Worm (Caenorhabditis elegans) whole organism, L2 larva: Measurements from ENCODE around the gene C27B7.2.

Experiments
- ceh-82 ChIP-seq: fragments of 150-350 bp; optimal IDR thresholded peaks from 2 replicates; lab custom pipeline; 2014; ENCODE audit warnings: missing biosample characterization, missing genetic modification characterization
- unc-55 ChIP-seq: fragments of 150-350 bp; sonication (generic microtip); optimal IDR thresholded peaks from 3 replicates; lab custom pipeline; 2014; ENCODE audit warnings: missing biosample characterization, missing genetic modification reagents, missing genetic modification characterization

- TF ChIP-seq unc-55 (GFP tag; lab: Kevin White, UChicago) (no peak), ceh-82 (tag; lab: Kevin White, UChicago) (no peak)
Measured at ce11 chrIV:8929942-8930492, 37.4 kb downstream of the C27B7.2 start, which contains the start of the genes D1046.18 and slc-25A26.
